Fruit fly (Drosophila melanogaster) whole organism, embryonic: Measurements from ENCODE around the gene CG9107.

Experiments
- Ada2b ChIP-seq: fragments of 200-800 bp; sonication (Bioruptor generic); IDR thresholded peaks from 2 replicates; pipeline ENCODE4 v1.3.6; 2022; ENCODE audit warnings: missing biosample characterization, missing genetic modification characterization
- CG1024 ChIP-seq: fragments of 200-800 bp; sonication (Bioruptor generic); IDR thresholded peaks from 2 replicates; pipeline ENCODE4 v1.3.6; 2022; ENCODE audit warnings: missing biosample characterization, missing genetic modification characterization
- CG11247 ChIP-seq: fragments of 200-800 bp; sonication (Bioruptor generic); IDR thresholded peaks from 2 replicates; pipeline ENCODE4 v1.3.6; 2022; ENCODE audit warnings: missing biosample characterization, missing genetic modification characterization
- CG11723 ChIP-seq: fragments of 200-800 bp; sonication (Bioruptor generic); optimal IDR thresholded peaks from 2 replicates; lab custom pipeline; 2017; ENCODE audit warnings: missing biosample characterization, mild to moderate bottlenecking, missing genetic modification characterization
- CG12769 ChIP-seq: fragments of 200-800 bp; sonication (Bioruptor generic); optimal IDR thresholded peaks from 2 replicates; lab custom pipeline; 2019; ENCODE audit warnings: missing biosample characterization, mild to moderate bottlenecking, missing genetic modification characterization, moderate library complexity
- CG13894 ChIP-seq: fragments of 200-800 bp; sonication (Bioruptor generic); optimal IDR thresholded peaks from 3 replicates; lab custom pipeline; 2018; ENCODE audit warnings: missing biosample characterization, mild to moderate bottlenecking, missing genetic modification characterization, moderate library complexity
- CG16779 ChIP-seq: fragments of 200-800 bp; sonication (Bioruptor generic); IDR thresholded peaks from 2 replicates; pipeline ENCODE4 v1.3.6; 2022; ENCODE audit warnings: missing biosample characterization, missing genetic modification characterization
- CG16863 ChIP-seq: fragments of 200-800 bp; sonication (Bioruptor generic); optimal IDR thresholded peaks from 3 replicates; lab custom pipeline; 2016; ENCODE audit warnings: missing biosample characterization, missing genetic modification characterization
- CG17568 ChIP-seq: fragments of 200-800 bp; sonication (Bioruptor generic); optimal IDR thresholded peaks from 2 replicates; lab custom pipeline; 2018; ENCODE audit warnings: missing biosample characterization, mild to moderate bottlenecking, missing genetic modification characterization, moderate library complexity
- CG18599 ChIP-seq: fragments of 200-800 bp; sonication (Bioruptor generic); optimal IDR thresholded peaks from 3 replicates; lab custom pipeline; 2017; ENCODE audit warnings: missing biosample characterization, missing genetic modification characterization, mild to moderate bottlenecking, moderate library complexity, missing genetic modification reagents
- CG18764 ChIP-seq: fragments of 200-800 bp; sonication (Bioruptor generic); optimal IDR thresholded peaks from 3 replicates; lab custom pipeline; 2016; ENCODE audit warnings: missing biosample characterization, missing genetic modification characterization
- CG2116 ChIP-seq: fragments of 200-800 bp; sonication (Bioruptor generic); optimal IDR thresholded peaks from 3 replicates; lab custom pipeline; 2018; ENCODE audit warnings: missing biosample characterization, mild to moderate bottlenecking, missing genetic modification characterization
- CG2202 ChIP-seq: fragments of 200-800 bp; sonication (Bioruptor generic); optimal IDR thresholded peaks from 2 replicates; lab custom pipeline; 2018; ENCODE audit warnings: missing biosample characterization, mild to moderate bottlenecking, missing genetic modification characterization
- CG2889 ChIP-seq: fragments of 200-800 bp; sonication (Bioruptor generic); IDR thresholded peaks from 3 replicates; pipeline ENCODE4 v1.3.6; 2022; ENCODE audit warnings: missing biosample characterization, missing genetic modification characterization
- CG32532 ChIP-seq: fragments of 200-800 bp; sonication (Bioruptor generic); IDR thresholded peaks from 2 replicates; pipeline ENCODE4 v1.3.6; 2022; ENCODE audit warnings: missing biosample characterization, missing genetic modification characterization
- CG42726 ChIP-seq: fragments of 200-800 bp; sonication (Bioruptor generic); IDR thresholded peaks from 2 replicates; pipeline ENCODE4 v1.3.6; 2022; ENCODE audit warnings: missing biosample characterization, missing genetic modification characterization; ENCODE audit not compliant: partially characterized antibody
- CG4360 ChIP-seq: fragments of 200-800 bp; sonication (Bioruptor generic); IDR thresholded peaks from 2 replicates; pipeline ENCODE4 v1.3.6; 2022; ENCODE audit warnings: missing biosample characterization, missing genetic modification characterization
- CG43689 ChIP-seq: fragments of 200-800 bp; sonication (Bioruptor generic); IDR thresholded peaks from 2 replicates; pipeline ENCODE4 v1.3.6; 2022; ENCODE audit warnings: missing biosample characterization, missing genetic modification characterization
- CG4707 ChIP-seq: fragments of 200-800 bp; sonication (Bioruptor generic); optimal IDR thresholded peaks from 2 replicates; lab custom pipeline; 2018; ENCODE audit warnings: missing biosample characterization, mild to moderate bottlenecking, missing genetic modification characterization, moderate library complexity
- CG5180 ChIP-seq: fragments of 200-800 bp; sonication (Bioruptor generic); optimal IDR thresholded peaks from 3 replicates; lab custom pipeline; 2017; ENCODE audit warnings: missing biosample characterization, missing genetic modification characterization, mild to moderate bottlenecking, moderate library complexity, missing genetic modification reagents
- CG6654 ChIP-seq: fragments of 200-800 bp; sonication (Bioruptor generic); optimal IDR thresholded peaks from 2 replicates; lab custom pipeline; 2017; ENCODE audit warnings: missing biosample characterization, mild to moderate bottlenecking, missing genetic modification characterization
- CG6683 ChIP-seq: fragments of 200-800 bp; sonication (Bioruptor generic); optimal IDR thresholded peaks from 2 replicates; lab custom pipeline; 2017; ENCODE audit warnings: missing biosample characterization, mild to moderate bottlenecking, missing genetic modification characterization, missing genetic modification reagents
- E2f2 ChIP-seq: fragments of 200-800 bp; sonication (Bioruptor generic); IDR thresholded peaks from 2 replicates; pipeline ENCODE4 v1.3.6; 2022; ENCODE audit warnings: missing biosample characterization, missing genetic modification characterization
- Lhr ChIP-seq: fragments of 200-800 bp; sonication (Bioruptor generic); optimal IDR thresholded peaks from 3 replicates; lab custom pipeline; 2017; ENCODE audit warnings: mild to moderate bottlenecking, missing biosample characterization, missing genetic modification reagents, missing genetic modification characterization
- Meics ChIP-seq: fragments of 200-800 bp; sonication (Bioruptor generic); optimal IDR thresholded peaks from 2 replicates; lab custom pipeline; 2017; ENCODE audit warnings: missing biosample characterization, mild to moderate bottlenecking, missing genetic modification characterization
- NK7.1 ChIP-seq: fragments of 200-800 bp; sonication (Bioruptor generic); optimal IDR thresholded peaks from 3 replicates; lab custom pipeline; 2016; ENCODE audit warnings: missing biosample characterization, missing genetic modification characterization
- Nf-YA ChIP-seq: fragments of 200-800 bp; sonication (Bioruptor generic); IDR thresholded peaks from 2 replicates; pipeline ENCODE4 v1.3.6; 2022; ENCODE audit warnings: missing biosample characterization, missing genetic modification characterization
- Nf-YC ChIP-seq: fragments of 200-800 bp; optimal IDR thresholded peaks from 3 replicates; lab custom pipeline; 2019; ENCODE audit warnings: missing biosample characterization, mild to moderate bottlenecking, missing genetic modification characterization, moderate library complexity
- Rx ChIP-seq: fragments of 200-800 bp; sonication (Bioruptor generic); IDR thresholded peaks from 2 replicates; pipeline ENCODE4 v1.3.6; 2022; ENCODE audit warnings: missing biosample characterization, missing genetic modification characterization
- Scr ChIP-seq: fragments of 200-800 bp; sonication (Bioruptor generic); IDR thresholded peaks from 2 replicates; pipeline ENCODE4 v1.3.6; 2022; ENCODE audit warnings: missing biosample characterization, missing genetic modification characterization; ENCODE audit not compliant: partially characterized antibody
- Ssrp ChIP-seq: fragments of 200-800 bp; sonication (Bioruptor generic); optimal IDR thresholded peaks from 2 replicates; lab custom pipeline; 2018; ENCODE audit warnings: missing biosample characterization, mild to moderate bottlenecking, missing genetic modification characterization, moderate library complexity
- aop ChIP-seq: fragments of 200-800 bp; sonication (Bioruptor generic); IDR thresholded peaks from 2 replicates; pipeline ENCODE4 v1.3.6; 2022; ENCODE audit warnings: missing biosample characterization, missing genetic modification characterization
- ap ChIP-seq: fragments of 200-800 bp; sonication (Bioruptor generic); IDR thresholded peaks from 2 replicates; pipeline ENCODE4 v1.3.6; 2022; ENCODE audit warnings: missing biosample characterization, missing genetic modification characterization
- cato ChIP-seq: fragments of 200-800 bp; sonication (Bioruptor generic); optimal IDR thresholded peaks from 2 replicates; lab custom pipeline; 2016; ENCODE audit warnings: missing biosample characterization, missing genetic modification characterization, borderline replicate concordance
- dan ChIP-seq: fragments of 200-800 bp; sonication (Bioruptor generic); IDR thresholded peaks from 2 replicates; pipeline ENCODE4 v1.3.6; 2022; ENCODE audit warnings: missing biosample characterization, missing genetic modification characterization
- en ChIP-seq: fragments of 200-800 bp; sonication (Bioruptor generic); optimal IDR thresholded peaks from 2 replicates; lab custom pipeline; 2016; ENCODE audit warnings: missing biosample characterization, missing genetic modification characterization
- fu2 ChIP-seq: fragments of 200-800 bp; sonication (Bioruptor generic); optimal IDR thresholded peaks from 2 replicates; lab custom pipeline; 2016; ENCODE audit warnings: missing biosample characterization, missing genetic modification characterization
- gsb-n ChIP-seq: fragments of 200-800 bp; sonication (Bioruptor generic); optimal IDR thresholded peaks from 3 replicates; lab custom pipeline; 2018; ENCODE audit warnings: missing biosample characterization, mild to moderate bottlenecking, missing genetic modification characterization
- kay ChIP-seq: fragments of 200-800 bp; sonication (Bioruptor generic); optimal IDR thresholded peaks from 2 replicates; lab custom pipeline; 2016; ENCODE audit warnings: missing biosample characterization, missing genetic modification characterization
- nmo ChIP-seq: fragments of 200-800 bp; sonication (Bioruptor generic); optimal IDR thresholded peaks from 2 replicates; lab custom pipeline; 2018; ENCODE audit warnings: missing biosample characterization, mild to moderate bottlenecking, missing genetic modification characterization, moderate library complexity
- nom ChIP-seq: fragments of 200-800 bp; sonication (Bioruptor generic); optimal IDR thresholded peaks from 2 replicates; lab custom pipeline; 2017; ENCODE audit warnings: missing biosample characterization, missing genetic modification characterization, mild to moderate bottlenecking, moderate library complexity, missing genetic modification reagents
- pita ChIP-seq: fragments of 200-800 bp; sonication (Bioruptor generic); optimal IDR thresholded peaks from 2 replicates; lab custom pipeline; 2017; ENCODE audit warnings: missing biosample characterization, mild to moderate bottlenecking, missing genetic modification characterization
- schlank ChIP-seq: fragments of 200-800 bp; sonication (Bioruptor generic); optimal IDR thresholded peaks from 2 replicates; lab custom pipeline; 2018; ENCODE audit warnings: missing biosample characterization, mild to moderate bottlenecking, missing genetic modification characterization
- scrt ChIP-seq: fragments of 200-800 bp; sonication (Bioruptor generic); optimal IDR thresholded peaks from 2 replicates; lab custom pipeline; 2018; ENCODE audit warnings: missing biosample characterization, mild to moderate bottlenecking, missing genetic modification characterization, moderate library complexity
- sima ChIP-seq: fragments of 200-800 bp; sonication (Bioruptor generic); optimal IDR thresholded peaks from 2 replicates; lab custom pipeline; 2016; ENCODE audit warnings: missing biosample characterization, missing genetic modification characterization
- tll ChIP-seq, 2 experiments: fragments of 200-800 bp in 1 of 2; fragments of >200 bp in 1 of 2; sonication (Bioruptor generic) in 1 of 2; optimal IDR thresholded peaks; 2 replicates each; lab custom pipeline; 2017 to 2019; ENCODE audit warnings: missing biosample characterization in 2 of 2, missing genetic modification characterization in 2 of 2, mild to moderate bottlenecking in 1 of 2, moderate library complexity in 1 of 2
- twi ChIP-seq: fragments of 200-800 bp; optimal IDR thresholded peaks from 2 replicates; lab custom pipeline; 2019; ENCODE audit warnings: missing biosample characterization, mild to moderate bottlenecking, missing genetic modification characterization, moderate library complexity
- wek ChIP-seq: fragments of 200-800 bp; sonication (Bioruptor generic); optimal IDR thresholded peaks from 3 replicates; lab custom pipeline; 2018; ENCODE audit warnings: missing biosample characterization, mild to moderate bottlenecking, missing genetic modification characterization, moderate library complexity

CG9107 gene

dm6 chr2L:6062382-6063082, 38.2 kb upstream of the CG9107 start, which contains the start of the genes ND-51 and CG13994 (continued):
- TF ChIP-seq CG11723 (GFP tag; lab: Kevin White, UChicago) (peak; percentile 75), CG32532 (peak; percentile 87), pita (GFP tag; lab: Kevin White, UChicago) (no peak), CG6654 (GFP tag; lab: Kevin White, UChicago) (peak; percentile 3), gsb-n (tag; lab: Kevin White, UChicago) (no peak), CG11247 (GFP tag; lab: Robert Waterston, UW) (peak; percentile 66), CG16779 (GFP tag; lab: Robert Waterston, UW) (peak; percentile 21; the same call in 1 of the 2 replicates), CG4707 (no peak), sima (GFP tag; lab: Kevin White, UChicago) (peak; percentile 18), CG17568 (GFP tag; lab: Kevin White, UChicago) (no peak), CG4360 (0 out of 2 replicates have a peak, but pooled peaks have one; percentile 45), nmo (GFP tag; lab: Kevin White, UChicago) (peak; percentile 89), aop (GFP tag; lab: Robert Waterston, UW) (0 out of 2 replicates have a peak, but pooled peaks have one; percentile 25), kay (GFP tag; lab: Kevin White, UChicago) (peak; percentile 31), CG13894 (tag; lab: Kevin White, UChicago) (peak; percentile 78), twi (peak; percentile 63), CG2116 (GFP tag; lab: Kevin White, UChicago) (peak; percentile 73), E2f2 (GFP tag; lab: Robert Waterston, UW) (peak; percentile 64; the same call in 1 of the 2 replicates), CG18764 (GFP tag; lab: Kevin White, UChicago) (peak; percentile 70), CG2889 (GFP tag; lab: Robert Waterston, UW) (peak; percentile 83), Nf-YA (0 out of 2 replicates have a peak, but pooled peaks have one; percentile 45), tll (GFP tag; optimal IDR thresholded peaks at IDR 0.05; lab: Kevin White, UChicago) (peak; percentile 77 to 91), Ssrp (tag; lab: Kevin White, UChicago) (peak; percentile 82), fu2 (GFP tag; lab: Kevin White, UChicago) (peak; percentile 83), Scr (GFP tag; lab: Robert Waterston, UW) (peak; percentile 44; the same call in 1 of the 2 replicates), NK7.1 (GFP tag; lab: Kevin White, UChicago) (peak; percentile 57), cato (GFP tag; lab: Kevin White, UChicago) (peak; percentile 40), CG43689 (no peak), Rx (peak; percentile 74), CG2202 (tag; lab: Kevin White, UChicago) (peak; percentile 61), CG12769 (tag; lab: Kevin White, UChicago) (no peak), Ada2b (GFP tag; lab: Robert Waterston, UW) (peak; percentile 85), dan (no peak; the same call in 1 of the 2 replicates), en (peak; percentile 44), schlank (tag; lab: Kevin White, UChicago) (peak; percentile 52), Nf-YC (peak; percentile 77), ap (GFP tag; lab: Robert Waterston, UW) (peak; percentile 47; the same call in 1 of the 2 replicates), CG42726 (GFP tag; lab: Robert Waterston, UW) (no peak), nom (GFP tag; lab: Kevin White, UChicago) (peak; percentile 57), wek (GFP tag; lab: Kevin White, UChicago) (peak; percentile 95), scrt (GFP tag; lab: Kevin White, UChicago) (peak; percentile 70), CG6683 (GFP tag; lab: Kevin White, UChicago) (peak; percentile 44), Meics (GFP tag; lab: Kevin White, UChicago) (peak; percentile 79), Lhr (GFP tag; lab: Kevin White, UChicago) (peak; percentile 57), CG1024 (peak; percentile 82), CG5180 (GFP tag; lab: Kevin White, UChicago) (peak; percentile 42), CG18599 (GFP tag; lab: Kevin White, UChicago) (peak; percentile 86), CG16863 (GFP tag; lab: Kevin White, UChicago) (peak; percentile 79)
